Worm (Caenorhabditis elegans) whole organism, L2 larva: ENCODE results near the gene C53A3.1.

Source experiments
- Y55F3AM.14 ChIP-seq: fragments of 200-800 bp; sonication (Bioruptor generic); optimal IDR thresholded peaks from 2 replicates; lab custom pipeline; 2018; ENCODE audit warnings: mild to moderate bottlenecking, missing genetic modification characterization, missing compliant biosample characterization
- ceh-16 ChIP-seq: fragments of 150-350 bp; optimal IDR thresholded peaks from 2 replicates; lab custom pipeline; 2014; ENCODE audit warnings: missing biosample characterization, missing genetic modification characterization
- ceh-82 ChIP-seq: fragments of 150-350 bp; optimal IDR thresholded peaks from 2 replicates; lab custom pipeline; 2014; ENCODE audit warnings: missing biosample characterization, missing genetic modification characterization
- elt-3 ChIP-seq: sonication (generic microtip); optimal IDR thresholded peaks from 2 replicates; lab custom pipeline; 2017; ENCODE audit warnings: missing biosample characterization, missing genetic modification characterization
- fos-1 ChIP-seq: fragments of 150-350 bp; optimal IDR thresholded peaks from 2 replicates; lab custom pipeline; 2014; ENCODE audit warnings: missing biosample characterization, missing genetic modification characterization
- lin-13 ChIP-seq: fragments of 150-350 bp; optimal IDR thresholded peaks from 2 replicates; lab custom pipeline; 2014; ENCODE audit warnings: missing biosample characterization, missing genetic modification reagents, missing genetic modification characterization
- lsy-2 ChIP-seq, 2 experiments: fragments of 150-350 bp in 1 of 2; sonication (generic microtip) in 1 of 2; optimal IDR thresholded peaks; 2 replicates each; lab custom pipeline; 2014 to 2017; ENCODE audit warnings: missing biosample characterization in 2 of 2, missing genetic modification characterization in 2 of 2
- nhr-11 ChIP-seq: fragments of 150-350 bp; optimal IDR thresholded peaks from 2 replicates; lab custom pipeline; 2014; ENCODE audit warnings: missing biosample characterization, missing genetic modification characterization
- nhr-237 ChIP-seq: fragments of 150-350 bp; optimal IDR thresholded peaks from 2 replicates; lab custom pipeline; 2014; ENCODE audit warnings: missing biosample characterization, missing genetic modification characterization
- peb-1 ChIP-seq: fragments of 150-350 bp; optimal IDR thresholded peaks from 2 replicates; lab custom pipeline; 2014; ENCODE audit warnings: missing biosample characterization, missing genetic modification characterization
- unc-62 ChIP-seq: fragments of 150-350 bp; optimal IDR thresholded peaks from 2 replicates; lab custom pipeline; 2014; ENCODE audit warnings: missing biosample characterization, missing genetic modification reagents, missing genetic modification characterization

DNA sequence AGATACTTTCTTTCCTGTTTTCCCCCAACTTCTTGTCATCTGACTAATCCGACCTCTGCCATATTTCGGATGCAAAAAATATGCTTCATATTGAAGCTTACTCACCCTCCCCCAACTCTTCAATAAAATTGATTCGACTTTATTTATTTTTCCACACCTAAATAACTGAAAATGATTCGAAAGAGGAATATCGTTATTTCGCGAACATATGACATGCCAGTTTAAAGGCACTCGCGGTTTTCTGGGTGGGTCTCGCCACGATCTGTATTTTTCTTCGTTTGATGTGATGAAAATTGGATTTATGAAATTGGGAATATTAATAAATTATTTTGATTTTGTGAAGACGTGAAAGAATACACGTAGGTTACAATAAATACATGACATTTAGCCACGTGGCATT is 11.6 kb upstream of the C53A3.1 start, which contains the start of gene F44E7.3:
- TF ChIP-seq unc-62 (GFP tag; lab: Kevin White, UChicago) (no peak), lin-13 (GFP tag; lab: Kevin White, UChicago) (no peak), ceh-16 (tag; lab: Kevin White, UChicago) (no peak), elt-3 (tag; lab: Kevin White, UChicago) (no peak), lsy-2 (tag; optimal IDR thresholded peaks at IDR 0.05; lab: Kevin White, UChicago) (no peak), fos-1 (tag; lab: Kevin White, UChicago) (no peak), peb-1 (tag; lab: Kevin White, UChicago) (no peak), ceh-82 (tag; lab: Kevin White, UChicago) (no peak), nhr-11 (no peak), Y55F3AM.14 (GFP tag; lab: Kevin White, UChicago) (no peak), nhr-237 (tag; lab: Kevin White, UChicago) (no peak)
